Worm (Caenorhabditis elegans): ENCODE measurements around the gene T25E4.1.
"Not testable (repeated sequence)": the region's sequence is repeated elsewhere in the genome, so short reads cannot be mapped to it uniquely, and the experiment has no call there.

Gene T25E4.1

ce11 chrII:5578035-5578434 is at the start of gene T25E4.1:
TSS of gene T25E4.1 (plus strand) at chrII:5578335.
- TF ChIP-seq nhr-41 (GFP tag; IDR thresholded peaks at IDR 0.05), result no peak
- TF ChIP-seq set-16 (GFP tag; IDR thresholded peaks at IDR 0.05), result no peak
- TF ChIP-seq hif-1 (tag; optimal IDR thresholded peaks at IDR 0.05), result no peak
- no peak for TF ChIP-seq T20F7.1 (GFP tag; optimal IDR thresholded peaks at IDR 0.05)
- TF ChIP-seq ces-1 (GFP tag; optimal IDR thresholded peaks at IDR 0.05), result no peak
- TF ChIP-seq mes-2 (tag; optimal IDR thresholded peaks at IDR 0.05; ENCODE audit: poor library complexity, severe bottlenecking), result no peak
- no peak for TF ChIP-seq tag-97 (GFP tag; IDR thresholded peaks at IDR 0.05)
- no peak for TF ChIP-seq mep-1 (tag; optimal IDR thresholded peaks at IDR 0.05)
- TF ChIP-seq fkh-10 (GFP tag; optimal IDR thresholded peaks at IDR 0.05), result no peak

- TF ChIP-seq arid-1 (GFP tag; conservative IDR thresholded peaks at IDR 0.05) (no peak), unc-62 (GFP tag; optimal IDR thresholded peaks at IDR 0.05 in 1 of 2) (peak in 1 of 2 experiments; percentile 91), unc-62 (tag; optimal IDR thresholded peaks at IDR 0.05) (no peak), mep-1 (tag; optimal IDR thresholded peaks at IDR 0.05) (no peak), lir-3 (tag; optimal IDR thresholded peaks at IDR 0.05) (no peak)
Measured at ce11 chrII:5531855-5532328, 46.2 kb upstream of the T25E4.1 start, which contains the start of gene C17C3.9. TSS of gene C17C3.9 (minus strand) at chrII:5532278.

DNA sequence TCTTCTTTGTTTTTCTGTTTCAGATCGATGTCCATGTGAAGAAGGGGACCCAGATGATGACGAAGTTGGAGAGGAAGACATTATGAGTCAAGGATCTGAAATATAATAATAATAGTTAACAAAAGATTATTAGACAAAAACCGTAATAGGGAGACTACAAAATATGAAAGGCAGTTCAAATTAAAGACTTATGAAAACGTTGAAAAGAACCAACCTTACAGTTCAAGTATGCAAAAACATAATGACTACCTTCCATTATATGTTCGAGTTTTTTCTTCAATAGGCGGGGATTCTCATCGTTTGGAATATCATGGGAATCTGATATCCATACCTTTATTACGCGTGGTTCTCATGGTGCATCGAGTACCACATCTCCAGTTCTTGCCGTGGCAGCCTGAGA is 44.5 kb upstream of the T25E4.1 start, which contains the start of gene hlh-26:
Gene hlh-26 (minus strand): TSS at position 101 of the 400 bp plus-strand sequence.
- no peak for TF ChIP-seq mep-1 (tag; optimal IDR thresholded peaks at IDR 0.05)
- no peak for TF ChIP-seq tra-1 (GFP tag; IDR thresholded peaks at IDR 0.05)
- no peak for TF ChIP-seq lin-15B (tag; optimal IDR thresholded peaks at IDR 0.05)
- no peak for TF ChIP-seq F49E8.2 (tag; optimal IDR thresholded peaks at IDR 0.05; ENCODE audit: borderline replicate concordance)
- TF ChIP-seq daf-19 (GFP tag; conservative IDR thresholded peaks at IDR 0.05), result no peak
- no peak for TF ChIP-seq nhr-48 (tag; optimal IDR thresholded peaks at IDR 0.05)
- no peak for TF ChIP-seq fos-1 (tag; optimal IDR thresholded peaks at IDR 0.05)
- no peak for TF ChIP-seq madf-9 (GFP tag; conservative IDR thresholded peaks at IDR 0.05)
- TF ChIP-seq nhr-42 (GFP tag; IDR thresholded peaks at IDR 0.05), result no peak
- TF ChIP-seq set-16 (GFP tag; IDR thresholded peaks at IDR 0.05), result no peak
- TF ChIP-seq daf-16 (GFP tag; optimal IDR thresholded peaks at IDR 0.05), result no peak
- TF ChIP-seq daf-16 (tag; optimal IDR thresholded peaks at IDR 0.05), result no peak
- no peak for TF ChIP-seq jun-1 (tag; optimal IDR thresholded peaks at IDR 0.05)
- TF ChIP-seq ceh-20 (GFP tag; IDR thresholded peaks at IDR 0.05), result no peak
- no peak for TF ChIP-seq zag-1 (tag; optimal IDR thresholded peaks at IDR 0.05)
- no peak for TF ChIP-seq hif-1 (tag; optimal IDR thresholded peaks at IDR 0.05)

DNA sequence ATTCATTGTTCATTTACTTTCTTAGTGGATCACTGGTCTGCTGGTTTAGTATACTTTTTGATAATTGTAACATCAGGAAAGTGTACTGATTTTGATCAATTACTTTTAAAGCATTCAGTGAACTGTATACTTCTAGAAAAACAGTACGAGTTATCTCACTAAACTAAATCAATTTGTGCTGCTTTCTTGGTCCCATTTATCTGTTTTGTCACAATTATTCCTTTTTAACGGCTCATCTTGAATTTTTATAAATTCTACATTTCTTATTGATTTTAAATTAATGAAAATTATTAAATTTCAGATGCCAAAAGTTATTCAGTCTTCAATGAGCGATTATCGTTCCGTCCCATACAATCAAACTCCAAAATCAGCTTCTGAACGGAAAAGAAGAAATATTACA is 43.2 kb upstream of the T25E4.1 start, which contains the start of gene hlh-25:
Gene hlh-25 (plus strand): TSS at position 301 of the 400 bp plus-strand sequence.
- not testable (repeated sequence) for TF ChIP-seq egl-43 (GFP tag; IDR thresholded peaks at IDR 0.05); ctbp-1 (GFP tag; IDR thresholded peaks at IDR 0.05); lin-13 (GFP tag; optimal IDR thresholded peaks at IDR 0.05)

DNA sequence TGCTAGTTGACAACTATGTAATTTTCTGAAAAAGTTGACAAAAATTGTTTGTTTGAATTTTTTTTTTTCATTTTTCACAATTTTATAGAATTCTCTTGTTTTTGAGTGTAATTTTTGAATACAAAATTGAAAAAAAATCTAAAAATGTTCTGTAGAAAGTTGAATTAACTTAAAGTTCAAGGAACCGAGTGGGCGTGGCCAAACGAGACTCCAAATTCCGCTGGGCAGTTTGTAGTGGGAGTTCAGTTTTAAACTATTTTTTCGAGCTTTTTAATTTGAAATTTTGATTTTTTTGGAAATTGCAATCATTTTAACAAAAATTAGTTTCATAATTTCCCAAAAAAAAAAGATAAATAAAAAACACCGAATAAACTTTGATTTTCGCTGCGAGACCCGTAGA is 41.1 kb upstream of the T25E4.1 start:
- TF ChIP-seq ceh-28 (tag; optimal IDR thresholded peaks at IDR 0.05) (no peak), spr-1 (tag; optimal IDR thresholded peaks at IDR 0.05) (peak; percentile 65), T20F7.1 (GFP tag; optimal IDR thresholded peaks at IDR 0.05) (peak; percentile 61), unc-39 (tag; optimal IDR thresholded peaks at IDR 0.05) (no peak), mxl-2 (GFP tag; conservative IDR thresholded peaks at IDR 0.05) (no peak), nhr-11 (tag; optimal IDR thresholded peaks at IDR 0.05) (no peak)

Measured in whole organism, L4 larva.